Worm (Caenorhabditis elegans) whole organism, L2 larva: ENCODE results near the gene R144.13.

Source experiments
- alr-1 ChIP-seq: fragments of 150-350 bp; optimal IDR thresholded peaks from 2 replicates; lab custom pipeline; 2014; ENCODE audit warnings: missing biosample characterization, missing genetic modification characterization
- crh-2 ChIP-seq: sonication (generic microtip); optimal IDR thresholded peaks from 2 replicates; lab custom pipeline; 2017; ENCODE audit warnings: missing biosample characterization, missing genetic modification characterization
- elt-1 ChIP-seq: fragments of 150-350 bp; optimal IDR thresholded peaks from 2 replicates; lab custom pipeline; 2014; ENCODE audit warnings: missing biosample characterization, missing genetic modification characterization
- nhr-77 ChIP-seq: fragments of 150-350 bp; optimal IDR thresholded peaks from 2 replicates; lab custom pipeline; 2014; ENCODE audit warnings: missing biosample characterization, missing genetic modification characterization
- peb-1 ChIP-seq: fragments of 150-350 bp; optimal IDR thresholded peaks from 2 replicates; lab custom pipeline; 2014; ENCODE audit warnings: missing biosample characterization, missing genetic modification characterization
- sma-3 ChIP-seq: sonication (generic microtip); optimal IDR thresholded peaks from 2 replicates; lab custom pipeline; 2016; ENCODE audit warnings: missing genetic modification reagents, missing genetic modification characterization, missing compliant biosample characterization
- unc-55 ChIP-seq: fragments of 150-350 bp; sonication (generic microtip); optimal IDR thresholded peaks from 3 replicates; lab custom pipeline; 2014; ENCODE audit warnings: missing biosample characterization, missing genetic modification reagents, missing genetic modification characterization

- TF ChIP-seq unc-55 (GFP tag; lab: Kevin White, UChicago) (no peak), crh-2 (no peak), elt-1 (tag; lab: Kevin White, UChicago) (no peak), alr-1 (tag; lab: Kevin White, UChicago) (no peak), nhr-77 (tag; lab: Kevin White, UChicago) (no peak), sma-3 (GFP tag; lab: Kevin White, UChicago) (no peak), peb-1 (tag; lab: Kevin White, UChicago) (no peak)
These were observed 12.3 kb upstream of the R144.13 start for ce11 chrIII:5010723-5011122.
